Fruit fly (Drosophila melanogaster): ENCODE measurements around the gene CG42680.

CG42680 gene

DNA sequence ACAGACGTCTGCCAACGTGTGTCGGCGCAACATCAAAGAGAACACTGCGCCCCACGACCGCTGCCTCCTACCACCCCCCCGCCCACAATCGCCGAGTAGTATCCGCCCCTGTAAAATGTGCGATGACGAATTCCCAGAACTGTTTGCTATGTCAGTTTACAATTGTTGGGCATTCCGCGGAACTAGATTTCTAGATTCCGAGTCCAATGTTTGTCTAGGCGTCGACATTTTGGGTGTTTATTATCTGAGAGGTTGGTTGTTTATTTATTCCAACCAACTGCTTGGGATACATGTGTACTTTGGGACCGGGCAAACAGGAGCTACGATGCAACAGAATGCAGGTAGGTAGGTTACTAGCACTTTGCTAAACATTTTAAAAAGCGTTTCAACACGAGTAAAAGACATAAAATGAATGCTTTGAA is 42.7 kb downstream of the CG42680 start (continued):
- TF ChIP-seq Hmx (GFP tag; optimal IDR thresholded peaks at IDR 0.05): no peak
- no peak for TF ChIP-seq zen2 (GFP tag; IDR thresholded peaks at IDR 0.05; ENCODE audit: partially characterized antibody)
- TF ChIP-seq psq (GFP tag; optimal IDR thresholded peaks at IDR 0.05): no peak
- TF ChIP-seq Chrac-16 (GFP tag; optimal IDR thresholded peaks at IDR 0.05): no peak
- no peak for TF ChIP-seq B-H2 (GFP tag; optimal IDR thresholded peaks at IDR 0.05)
- no peak for TF ChIP-seq CG16779 (GFP tag; IDR thresholded peaks at IDR 0.05)
- TF ChIP-seq crp (GFP tag; optimal IDR thresholded peaks at IDR 0.05): no peak
- TF ChIP-seq CG17912 (GFP tag; optimal IDR thresholded peaks at IDR 0.05): no peak
- no peak for TF ChIP-seq Hr39 (optimal IDR thresholded peaks at IDR 0.05)
- TF ChIP-seq slp2 (GFP tag; optimal IDR thresholded peaks at IDR 0.05): no peak
- TF ChIP-seq trem (tag; optimal IDR thresholded peaks at IDR 0.05): no peak
- TF ChIP-seq Hr3 (GFP tag; optimal IDR thresholded peaks at IDR 0.05): peak; percentile 24
- no peak for TF ChIP-seq HLH4C (GFP tag; IDR thresholded peaks at IDR 0.05; ENCODE audit: partially characterized antibody)
- TF ChIP-seq grn (GFP tag; optimal IDR thresholded peaks at IDR 0.05): peak; percentile 74
- TF ChIP-seq Vsx1 (GFP tag; optimal IDR thresholded peaks at IDR 0.05): peak; percentile 79
- peak; percentile 36; the same call in 1 of the 3 replicates for TF ChIP-seq sr (GFP tag; IDR thresholded peaks at IDR 0.05)
- no peak for TF ChIP-seq pum (GFP tag; optimal IDR thresholded peaks at IDR 0.05)
- peak; percentile 54 for TF ChIP-seq unpg (GFP tag; optimal IDR thresholded peaks at IDR 0.05)
- TF ChIP-seq CG11696 (GFP tag; IDR thresholded peaks at IDR 0.05): no peak
- TF ChIP-seq CTCF (GFP tag; optimal IDR thresholded peaks at IDR 0.05): no peak
- TF ChIP-seq dati (GFP tag; IDR thresholded peaks at IDR 0.05): no peak
- peak; percentile 46 for TF ChIP-seq Atf3 (GFP tag; optimal IDR thresholded peaks at IDR 0.05)
- TF ChIP-seq cato (GFP tag; optimal IDR thresholded peaks at IDR 0.05; ENCODE audit: borderline replicate concordance): no peak
- peak; percentile 67; the same call in 1 of the 2 replicates for TF ChIP-seq CG10959 (GFP tag; IDR thresholded peaks at IDR 0.05)
- TF ChIP-seq CG7271 (tag; optimal IDR thresholded peaks at IDR 0.05): peak; percentile 90
- peak; percentile 12 for TF ChIP-seq schlank (tag; optimal IDR thresholded peaks at IDR 0.05)
- TF ChIP-seq usp (GFP tag; optimal IDR thresholded peaks at IDR 0.05): no peak
- TF ChIP-seq tap (tag; optimal IDR thresholded peaks at IDR 0.05): peak; percentile 20
- peak; percentile 31 for TF ChIP-seq CG1792 (GFP tag; optimal IDR thresholded peaks at IDR 0.05)
- TF ChIP-seq ara (GFP tag; IDR thresholded peaks at IDR 0.05): peak; percentile 79
- TF ChIP-seq CG17829 (tag; optimal IDR thresholded peaks at IDR 0.05): peak; percentile 46
- no peak for TF ChIP-seq CG13296 (GFP tag; optimal IDR thresholded peaks at IDR 0.05)
- no peak for TF ChIP-seq H2.0 (GFP tag; IDR thresholded peaks at IDR 0.05)
- no peak for TF ChIP-seq slou (GFP tag; optimal IDR thresholded peaks at IDR 0.05)
- no peak for TF ChIP-seq CG10147 (GFP tag; optimal IDR thresholded peaks at IDR 0.05)
- peak; percentile 27 for TF ChIP-seq sqz (GFP tag; optimal IDR thresholded peaks at IDR 0.05)
- TF ChIP-seq CG30403 (GFP tag; optimal IDR thresholded peaks at IDR 0.05): no peak
- TF ChIP-seq Gug (GFP tag; IDR thresholded peaks at IDR 0.05): no peak
- TF ChIP-seq CG32532 (GFP tag; IDR thresholded peaks at IDR 0.05): no peak
- TF ChIP-seq lmd (GFP tag; IDR thresholded peaks at IDR 0.05): no peak
- no peak for TF ChIP-seq ash1 (GFP tag; optimal IDR thresholded peaks at IDR 0.05)
- TF ChIP-seq Aef1 (GFP tag; IDR thresholded peaks at IDR 0.05): no peak
- peak; percentile 25; the same call in 1 of the 2 replicates for TF ChIP-seq E2f2 (GFP tag; IDR thresholded peaks at IDR 0.05)
- no peak for TF ChIP-seq gfzf (GFP tag; optimal IDR thresholded peaks at IDR 0.05)
- no peak for TF ChIP-seq fu2 (GFP tag; optimal IDR thresholded peaks at IDR 0.05)
- TF ChIP-seq Bteb2 (GFP tag; optimal IDR thresholded peaks at IDR 0.05): no peak
- TF ChIP-seq ems (GFP tag; optimal IDR thresholded peaks at IDR 0.05): no peak
- TF ChIP-seq CG4328 (GFP tag; optimal IDR thresholded peaks at IDR 0.05): peak; percentile 29
- no peak for TF ChIP-seq luna (GFP tag; optimal IDR thresholded peaks at IDR 0.05)
- peak; percentile 49 for TF ChIP-seq bcd (GFP tag; optimal IDR thresholded peaks at IDR 0.05)
- TF ChIP-seq NK7.1 (GFP tag; optimal IDR thresholded peaks at IDR 0.05): no peak
- peak; percentile 57 for TF ChIP-seq gem (tag; optimal IDR thresholded peaks at IDR 0.05)
- no peak for TF ChIP-seq lov (optimal IDR thresholded peaks at IDR 0.05)
- TF ChIP-seq lov (GFP tag; IDR thresholded peaks at IDR 0.05): peak; percentile 80; the same call in 2 of the 3 replicates
